Fruit fly (Drosophila melanogaster) whole organism, embryonic: ENCODE measurements around the gene EndoGI.
A peak's percentile ranks its signal among the peaks of the same experiment; 100 is the strongest.

Source experiments
- Bdp1 ChIP-seq: fragments of 200-800 bp; sonication (Bioruptor generic); optimal IDR thresholded peaks from 3 replicates; lab custom pipeline; 2016; ENCODE audit warnings: missing biosample characterization, missing genetic modification characterization
- BtbVII ChIP-seq: fragments of 200-800 bp; sonication (Bioruptor generic); optimal IDR thresholded peaks from 3 replicates; lab custom pipeline; 2017; ENCODE audit warnings: missing biosample characterization, mild to moderate bottlenecking, missing genetic modification characterization
- CG10462 ChIP-seq: fragments of 200-800 bp; sonication (Bioruptor generic); optimal IDR thresholded peaks from 2 replicates; lab custom pipeline; 2016; ENCODE audit warnings: missing biosample characterization, missing genetic modification characterization
- CG11085 ChIP-seq: fragments of 200-800 bp; sonication (Bioruptor generic); IDR thresholded peaks from 2 replicates; pipeline ENCODE4 v1.3.6; 2022; ENCODE audit warnings: missing biosample characterization, missing genetic modification characterization
- CG11456 ChIP-seq: fragments of 200-800 bp; sonication (Bioruptor generic); IDR thresholded peaks from 3 replicates; pipeline ENCODE4 v1.3.6; 2022; ENCODE audit warnings: missing biosample characterization, missing genetic modification characterization
- CG12219 ChIP-seq: fragments of 200-800 bp; sonication (Bioruptor generic); optimal IDR thresholded peaks from 3 replicates; lab custom pipeline; 2018; ENCODE audit warnings: missing biosample characterization, mild to moderate bottlenecking, missing genetic modification characterization
- CG15479 ChIP-seq: fragments of 200-800 bp; sonication (Bioruptor generic); optimal IDR thresholded peaks from 3 replicates; lab custom pipeline; 2019; ENCODE audit warnings: missing biosample characterization, mild to moderate bottlenecking, missing genetic modification characterization, moderate library complexity
- CG16779 ChIP-seq: fragments of 200-800 bp; sonication (Bioruptor generic); IDR thresholded peaks from 2 replicates; pipeline ENCODE4 v1.3.6; 2022; ENCODE audit warnings: missing biosample characterization, missing genetic modification characterization
- CG17359 ChIP-seq: fragments of 200-800 bp; sonication (Bioruptor generic); optimal IDR thresholded peaks from 3 replicates; lab custom pipeline; 2018; ENCODE audit warnings: missing biosample characterization, mild to moderate bottlenecking, missing genetic modification characterization, moderate library complexity
- CG17361 ChIP-seq: fragments of 200-800 bp; sonication (Bioruptor generic); IDR thresholded peaks from 3 replicates; pipeline ENCODE4 v1.3.6; 2022; ENCODE audit warnings: missing biosample characterization, missing genetic modification characterization
- CG2129 ChIP-seq: fragments of 200-800 bp; sonication (Bioruptor generic); IDR thresholded peaks from 2 replicates; pipeline ENCODE4 v1.3.6; 2022; ENCODE audit warnings: missing biosample characterization, missing genetic modification characterization; ENCODE audit not compliant: partially characterized antibody
- CG2889 ChIP-seq: fragments of 200-800 bp; sonication (Bioruptor generic); IDR thresholded peaks from 3 replicates; pipeline ENCODE4 v1.3.6; 2022; ENCODE audit warnings: missing biosample characterization, missing genetic modification characterization
- CG34422 ChIP-seq: fragments of 200-800 bp; sonication (Bioruptor generic); IDR thresholded peaks from 3 replicates; pipeline ENCODE4 v1.3.6; 2022; ENCODE audit warnings: missing biosample characterization, missing genetic modification characterization
- CG6689 ChIP-seq: fragments of 200-800 bp; sonication (Bioruptor generic); IDR thresholded peaks from 2 replicates; pipeline ENCODE4 v1.3.6; 2022; ENCODE audit warnings: missing biosample characterization, missing genetic modification characterization
- CG8388 ChIP-seq: fragments of 200-800 bp; sonication (Bioruptor generic); optimal IDR thresholded peaks from 2 replicates; lab custom pipeline; 2019; ENCODE audit warnings: missing biosample characterization, mild to moderate bottlenecking, missing genetic modification characterization, moderate library complexity
- CrebB ChIP-seq: fragments of 200-800 bp; sonication (Bioruptor generic); optimal IDR thresholded peaks from 3 replicates; lab custom pipeline; 2018; ENCODE audit warnings: missing biosample characterization, mild to moderate bottlenecking, missing genetic modification characterization
- Deaf1 ChIP-seq: fragments of 200-800 bp; optimal IDR thresholded peaks from 3 replicates; lab custom pipeline; 2019; ENCODE audit warnings: missing biosample characterization, mild to moderate bottlenecking, missing genetic modification characterization, moderate library complexity
- Dp ChIP-seq: fragments of 200-800 bp; sonication (Bioruptor generic); optimal IDR thresholded peaks from 2 replicates; lab custom pipeline; 2018; ENCODE audit warnings: missing biosample characterization, mild to moderate bottlenecking, missing genetic modification characterization, moderate library complexity
- Hey ChIP-seq: fragments of 200-800 bp; sonication (Bioruptor generic); optimal IDR thresholded peaks from 3 replicates; lab custom pipeline; 2018; ENCODE audit warnings: missing biosample characterization, mild to moderate bottlenecking, missing genetic modification characterization
- Hmr ChIP-seq: fragments of 200-800 bp; sonication (Bioruptor generic); optimal IDR thresholded peaks from 3 replicates; lab custom pipeline; 2017; ENCODE audit warnings: mild to moderate bottlenecking, missing biosample characterization, missing genetic modification reagents, missing genetic modification characterization
- Hr78 ChIP-seq, 2 experiments: fragments of 200-800 bp in 1 of 2; fragments of >200 bp in 1 of 2; sonication (Bioruptor generic) in 1 of 2; optimal IDR thresholded peaks; 2 replicates each; lab custom pipeline; 2017 to 2019; ENCODE audit warnings: missing biosample characterization in 2 of 2, missing genetic modification characterization in 2 of 2, mild to moderate bottlenecking in 1 of 2, moderate library complexity in 1 of 2
- Lpt ChIP-seq: fragments of >200 bp; optimal IDR thresholded peaks from 2 replicates; lab custom pipeline; 2018; ENCODE audit warnings: missing biosample characterization, missing genetic modification characterization
- MESR4 ChIP-seq: fragments of 200-800 bp; sonication (Bioruptor generic); optimal IDR thresholded peaks from 2 replicates; lab custom pipeline; 2018; ENCODE audit warnings: missing biosample characterization, mild to moderate bottlenecking, missing genetic modification characterization, moderate library complexity
- Max ChIP-seq: fragments of 200-800 bp; sonication (Bioruptor generic); optimal IDR thresholded peaks from 2 replicates; lab custom pipeline; 2016; ENCODE audit warnings: missing biosample characterization, mild to moderate bottlenecking, missing genetic modification characterization
- Mes4 ChIP-seq: fragments of 200-800 bp; sonication (Bioruptor generic); optimal IDR thresholded peaks from 2 replicates; lab custom pipeline; 2016; ENCODE audit warnings: missing biosample characterization, missing genetic modification characterization
- Nf-YC ChIP-seq: fragments of 200-800 bp; optimal IDR thresholded peaks from 3 replicates; lab custom pipeline; 2019; ENCODE audit warnings: missing biosample characterization, mild to moderate bottlenecking, missing genetic modification characterization, moderate library complexity
- PHDP ChIP-seq: fragments of 200-800 bp; sonication (Bioruptor generic); optimal IDR thresholded peaks from 3 replicates; lab custom pipeline; 2018; ENCODE audit warnings: missing biosample characterization, mild to moderate bottlenecking, missing genetic modification characterization, moderate library complexity
- Pdp1 ChIP-seq, 2 experiments: fragments of 200-800 bp; sonication (Bioruptor generic); optimal IDR thresholded peaks; 3 replicates each; lab custom pipeline; 2016; ENCODE audit warnings: missing biosample characterization in 2 of 2, missing genetic modification characterization in 2 of 2, mild to moderate bottlenecking in 1 of 2, moderate library complexity in 1 of 2
- Rx ChIP-seq: fragments of 200-800 bp; sonication (Bioruptor generic); IDR thresholded peaks from 2 replicates; pipeline ENCODE4 v1.3.6; 2022; ENCODE audit warnings: missing biosample characterization, missing genetic modification characterization
- Taf1 ChIP-seq: fragments of 200-800 bp; sonication (Bioruptor generic); IDR thresholded peaks from 2 replicates; pipeline ENCODE4 v1.3.6; 2022; ENCODE audit warnings: missing biosample characterization, missing genetic modification characterization
- Tbp ChIP-seq: fragments of >200 bp; optimal IDR thresholded peaks from 2 replicates; lab custom pipeline; 2018; ENCODE audit warnings: missing biosample characterization, missing genetic modification characterization
- ac ChIP-seq: fragments of 200-800 bp; sonication (Bioruptor generic); optimal IDR thresholded peaks from 3 replicates; lab custom pipeline; 2017; ENCODE audit warnings: missing biosample characterization, mild to moderate bottlenecking, missing genetic modification characterization
- caup ChIP-seq: fragments of 200-800 bp; sonication (Bioruptor generic); optimal IDR thresholded peaks from 3 replicates; lab custom pipeline; 2017; ENCODE audit warnings: missing biosample characterization, mild to moderate bottlenecking, missing genetic modification characterization, moderate library complexity; ENCODE audit not compliant: severe bottlenecking
- crc ChIP-seq: fragments of 200-800 bp; sonication (Bioruptor generic); optimal IDR thresholded peaks from 2 replicates; lab custom pipeline; 2016; ENCODE audit warnings: missing biosample characterization, missing genetic modification characterization
- dati ChIP-seq: fragments of 200-800 bp; sonication (Bioruptor generic); IDR thresholded peaks from 2 replicates; pipeline ENCODE4 v1.3.6; 2022; ENCODE audit warnings: missing biosample characterization, missing genetic modification characterization
- en ChIP-seq: fragments of 200-800 bp; sonication (Bioruptor generic); optimal IDR thresholded peaks from 2 replicates; lab custom pipeline; 2016; ENCODE audit warnings: missing biosample characterization, missing genetic modification characterization
- ewg ChIP-seq: fragments of 200-800 bp; sonication (Bioruptor generic); optimal IDR thresholded peaks from 3 replicates; lab custom pipeline; 2017; ENCODE audit warnings: mild to moderate bottlenecking, missing biosample characterization, missing genetic modification reagents, missing genetic modification characterization
- fd3F ChIP-seq: fragments of 200-800 bp; sonication (Bioruptor generic); optimal IDR thresholded peaks from 2 replicates; lab custom pipeline; 2018; ENCODE audit warnings: missing biosample characterization, mild to moderate bottlenecking, missing genetic modification characterization, moderate library complexity
- grau ChIP-seq: fragments of 200-800 bp; optimal IDR thresholded peaks from 3 replicates; lab custom pipeline; 2019; ENCODE audit warnings: missing biosample characterization, mild to moderate bottlenecking, missing genetic modification characterization, moderate library complexity
- hb ChIP-seq: fragments of 200-800 bp; sonication (Bioruptor generic); IDR thresholded peaks from 3 replicates; pipeline ENCODE4 v1.3.6; 2022; ENCODE audit warnings: missing biosample characterization, missing genetic modification characterization; ENCODE audit not compliant: partially characterized antibody
- kay ChIP-seq: fragments of 200-800 bp; sonication (Bioruptor generic); optimal IDR thresholded peaks from 2 replicates; lab custom pipeline; 2016; ENCODE audit warnings: missing biosample characterization, missing genetic modification characterization
- lbe ChIP-seq: fragments of 200-800 bp; sonication (Bioruptor generic); optimal IDR thresholded peaks from 2 replicates; lab custom pipeline; 2016; ENCODE audit warnings: missing biosample characterization, mild to moderate bottlenecking, missing genetic modification characterization
- luna ChIP-seq: fragments of 200-800 bp; sonication (Bioruptor generic); optimal IDR thresholded peaks from 2 replicates; lab custom pipeline; 2016; ENCODE audit warnings: missing biosample characterization, missing genetic modification characterization
- nerfin-2 ChIP-seq: fragments of 200-800 bp; sonication (Bioruptor generic); IDR thresholded peaks from 2 replicates; pipeline ENCODE4 v1.3.6; 2022; ENCODE audit warnings: missing biosample characterization, missing genetic modification characterization; ENCODE audit not compliant: partially characterized antibody
- onecut ChIP-seq: fragments of 200-800 bp; sonication (Bioruptor generic); IDR thresholded peaks from 2 replicates; pipeline ENCODE4 v1.3.6; 2022; ENCODE audit warnings: missing biosample characterization, missing genetic modification characterization
- pzg ChIP-seq: fragments of 200-800 bp; sonication (Bioruptor generic); optimal IDR thresholded peaks from 3 replicates; lab custom pipeline; 2018; ENCODE audit warnings: missing biosample characterization, mild to moderate bottlenecking, missing genetic modification characterization, moderate library complexity
- ttk ChIP-seq: fragments of 200-800 bp; sonication (Bioruptor generic); IDR thresholded peaks from 2 replicates; pipeline ENCODE4 v2.1.2; 2022; ENCODE audit warnings: missing biosample characterization, missing genetic modification characterization
- vfl ChIP-seq: fragments of 200-800 bp; sonication (Bioruptor generic); optimal IDR thresholded peaks from 2 replicates; lab custom pipeline; 2016; ENCODE audit warnings: missing biosample characterization, missing genetic modification characterization
- z ChIP-seq: fragments of 200-800 bp; sonication (Bioruptor generic); IDR thresholded peaks from 3 replicates; pipeline ENCODE4 v1.3.6; 2022; ENCODE audit warnings: missing biosample characterization, missing genetic modification characterization
- zfh1 ChIP-seq: fragments of 200-800 bp; sonication (Bioruptor generic); IDR thresholded peaks from 3 replicates; pipeline ENCODE4 v1.3.6; 2022; ENCODE audit warnings: missing biosample characterization, missing genetic modification characterization

Gene EndoGI

DNA sequence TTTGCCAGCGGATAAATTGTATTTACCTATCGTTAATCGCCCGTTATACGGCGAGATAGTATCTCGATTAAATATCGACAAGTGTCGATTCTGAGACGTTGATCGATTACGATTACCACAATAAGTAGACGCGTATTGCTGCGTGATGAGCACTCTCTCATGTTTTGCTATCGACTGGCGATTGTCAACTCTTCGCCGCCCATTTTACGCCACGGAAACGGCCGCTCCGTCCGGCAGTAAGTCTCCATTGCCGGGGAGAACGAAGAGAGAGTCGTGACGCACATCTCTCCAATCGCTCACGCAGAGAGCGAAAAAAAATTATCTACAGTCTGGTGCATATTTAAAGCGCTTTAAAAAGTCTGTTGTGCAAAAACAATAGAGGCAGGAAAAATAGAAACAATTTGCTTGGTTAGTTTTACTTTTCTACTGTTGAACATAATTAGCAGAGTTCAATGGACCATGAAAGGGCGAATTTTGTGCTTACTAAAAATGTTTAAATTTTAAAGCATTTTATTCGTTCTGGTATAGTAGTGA lies 5.8 kb upstream of the EndoGI start, which contains the start of gene CG46309 (continued):
- TF ChIP-seq Dp (GFP tag; lab: Kevin White, UChicago), result peak; percentile 2
- TF ChIP-seq CG11456 (GFP tag; lab: Robert Waterston, UW), result no peak
- peak; percentile 33 for TF ChIP-seq CG2129
- TF ChIP-seq CG15479 (GFP tag; lab: Kevin White, UChicago), result peak; percentile 60
- no peak for TF ChIP-seq onecut
- TF ChIP-seq MESR4 (GFP tag; lab: Kevin White, UChicago), result no peak
- TF ChIP-seq Rx (GFP tag; lab: Robert Waterston, UW), result no peak
- TF ChIP-seq z (GFP tag; lab: Robert Waterston, UW), result no peak
- peak; percentile 1 for TF ChIP-seq lbe (GFP tag; lab: Kevin White, UChicago)
- no peak for TF ChIP-seq Lpt (GFP tag; lab: Kevin White, UChicago)
- peak; percentile 11 for TF ChIP-seq en (GFP tag; lab: Kevin White, UChicago)
- TF ChIP-seq luna, result no peak
- no peak for TF ChIP-seq CG16779 (GFP tag; lab: Robert Waterston, UW)
- peak; percentile 72 for TF ChIP-seq CrebB (tag; lab: Kevin White, UChicago)
- TF ChIP-seq crc (GFP tag; lab: Kevin White, UChicago), result peak; percentile 38
- no peak for TF ChIP-seq CG34422 (GFP tag; lab: Robert Waterston, UW)
- TF ChIP-seq zfh1, result no peak
- no peak for TF ChIP-seq CG10462
- TF ChIP-seq CG11085 (GFP tag; lab: Robert Waterston, UW), result no peak
- no peak for TF ChIP-seq Mes4
- peak; percentile 99 for TF ChIP-seq nerfin-2 (GFP tag; lab: Robert Waterston, UW)
- no peak for TF ChIP-seq CG2889 (GFP tag; lab: Robert Waterston, UW)
- peak; percentile 72 for TF ChIP-seq BtbVII
- TF ChIP-seq PHDP (tag; lab: Kevin White, UChicago), result peak; percentile 58
- TF ChIP-seq CG12219 (GFP tag; lab: Kevin White, UChicago), result peak; percentile 40
- peak; percentile 26 for TF ChIP-seq CG17359 (tag; lab: Kevin White, UChicago)
- TF ChIP-seq ac (GFP tag; lab: Kevin White, UChicago), result no peak
- peak; percentile 46 for TF ChIP-seq caup
- TF ChIP-seq Hey (tag; lab: Kevin White, UChicago), result no peak
- TF ChIP-seq ttk, result no peak
- no peak for TF ChIP-seq ewg
- TF ChIP-seq vfl (GFP tag; lab: Kevin White, UChicago), result peak; percentile 45
- peak; percentile 66 for TF ChIP-seq CG8388
- TF ChIP-seq Tbp, result no peak
- no peak for TF ChIP-seq dati (GFP tag; lab: Robert Waterston, UW)
- TF ChIP-seq Hmr (GFP tag; lab: Kevin White, UChicago), result peak; percentile 29
- TF ChIP-seq Deaf1 (tag; lab: Kevin White, UChicago), result no peak
- TF ChIP-seq Hr78 (GFP tag; optimal IDR thresholded peaks at IDR 0.05; lab: Kevin White, UChicago), result no peak
- TF ChIP-seq Bdp1 (GFP tag; lab: Kevin White, UChicago), result no peak
- TF ChIP-seq Pdp1 (GFP tag; optimal IDR thresholded peaks at IDR 0.05; lab: Kevin White, UChicago), result peak in 1 of 2 experiments; percentile 41
- TF ChIP-seq kay (GFP tag; lab: Kevin White, UChicago), result peak; percentile 49
- peak; percentile 13 for TF ChIP-seq fd3F (GFP tag; lab: Kevin White, UChicago)
- TF ChIP-seq hb (GFP tag; lab: Robert Waterston, UW), result peak; percentile 89; the same call in 2 of the 3 replicates
- TF ChIP-seq Nf-YC, result no peak
- no peak; the same call in 2 of the 3 replicates for TF ChIP-seq CG17361
- peak; percentile 25 for TF ChIP-seq pzg (GFP tag; lab: Kevin White, UChicago)
- TF ChIP-seq CG6689 (GFP tag; lab: Robert Waterston, UW), result no peak
- TF ChIP-seq Taf1, result peak; percentile 30; the same call in 1 of the 2 replicates
- peak; percentile 60 for TF ChIP-seq grau (tag; lab: Kevin White, UChicago)
- TF ChIP-seq Max (GFP tag; lab: Kevin White, UChicago), result no peak
